Worm (Caenorhabditis elegans): ENCODE results near the gene acbp-7.

Gene acbp-7

ce11 chrIII:4870478-4870877 is 32.9 kb downstream of the acbp-7 start, which contains the start of gene gipc-1:
TSS of gene gipc-1 (plus strand) at chrIII:4870778.
- TF ChIP-seq tbx-11 (GFP tag; IDR thresholded peaks at IDR 0.05), result no peak
- TF ChIP-seq aly-1 (tag; optimal IDR thresholded peaks at IDR 0.05), result no peak
- TF ChIP-seq hnd-1 (tag; optimal IDR thresholded peaks at IDR 0.05), result no peak
- no peak for TF ChIP-seq scrt-1 (GFP tag; IDR thresholded peaks at IDR 0.05)
- no peak for TF ChIP-seq ceh-13 (GFP tag; optimal IDR thresholded peaks at IDR 0.05)
- TF ChIP-seq tbx-37 (GFP tag; conservative IDR thresholded peaks at IDR 0.05), result no peak
- no peak for TF ChIP-seq B0310.2 (tag; optimal IDR thresholded peaks at IDR 0.05)
- TF ChIP-seq ceh-36 (tag; optimal IDR thresholded peaks at IDR 0.05), result no peak

- TF ChIP-seq tbx-37 (GFP tag; conservative IDR thresholded peaks at IDR 0.05) (no peak), ama-1 (optimal IDR thresholded peaks at IDR 0.05) (no peak), sea-1 (GFP tag; conservative IDR thresholded peaks at IDR 0.05) (no peak), pes-1 (GFP tag; IDR thresholded peaks at IDR 0.05) (no peak), ceh-36 (tag; optimal IDR thresholded peaks at IDR 0.05) (no peak), hmg-4 (GFP tag; optimal IDR thresholded peaks at IDR 0.05) (no peak)
These were observed 35.9 kb downstream of the acbp-7 start for ce11 chrIII:4873395-4873794.

DNA sequence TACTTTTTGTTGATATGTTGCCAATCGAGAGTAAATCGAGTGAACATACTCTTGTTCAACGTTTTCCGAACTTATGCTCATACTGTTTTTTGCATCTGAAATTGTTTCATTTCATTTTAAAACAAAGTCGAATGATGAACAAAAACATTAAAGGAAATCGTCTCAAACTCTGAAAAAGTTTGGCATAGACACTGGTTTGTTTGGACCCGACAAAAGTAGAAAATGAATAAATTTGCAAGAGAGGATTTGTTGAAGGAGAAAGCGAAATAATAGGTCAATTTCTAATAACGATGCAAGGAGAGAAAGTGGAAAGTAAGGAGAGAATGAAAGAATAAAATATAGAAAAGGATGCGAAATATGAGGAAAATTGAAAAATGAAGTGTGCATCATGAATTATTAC is 37.1 kb downstream of the acbp-7 start, which contains the start of gene C35D10.12:
TSS of gene C35D10.12 (minus strand) at position 101 of the 400 bp plus-strand sequence.
- TF ChIP-seq B0310.2 (tag; optimal IDR thresholded peaks at IDR 0.05) (no peak), scrt-1 (GFP tag; IDR thresholded peaks at IDR 0.05) (no peak), aly-1 (tag; optimal IDR thresholded peaks at IDR 0.05) (no peak), ets-7 (tag; optimal IDR thresholded peaks at IDR 0.05) (no peak), pes-1 (GFP tag; IDR thresholded peaks at IDR 0.05) (no peak), flt-1 (GFP tag; IDR thresholded peaks at IDR 0.05) (no peak)

DNA sequence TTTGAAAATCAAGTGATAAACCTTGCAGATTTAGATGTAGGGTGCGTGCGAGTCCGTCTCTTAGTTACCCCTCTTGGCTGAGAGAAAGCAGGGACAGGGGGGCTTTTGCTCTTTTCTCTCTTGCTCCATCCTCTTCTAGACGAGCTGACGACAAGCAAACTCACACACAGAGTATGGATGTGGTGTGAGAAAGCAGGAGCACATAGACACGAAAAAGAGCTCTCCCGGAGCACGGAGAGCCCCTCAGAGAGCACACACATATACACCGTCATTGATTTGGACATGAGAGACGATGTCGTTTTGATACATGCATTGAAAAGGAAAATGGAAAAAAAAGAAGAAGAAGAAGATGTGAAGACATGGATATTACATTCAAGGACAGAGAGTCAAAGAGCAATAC is 38.1 kb downstream of the acbp-7 start:
- no peak for TF ChIP-seq ceh-13 (GFP tag; optimal IDR thresholded peaks at IDR 0.05)
- no peak for TF ChIP-seq B0310.2 (tag; optimal IDR thresholded peaks at IDR 0.05)
- no peak for TF ChIP-seq flt-1 (GFP tag; IDR thresholded peaks at IDR 0.05)
- no peak for TF ChIP-seq hnd-1 (tag; optimal IDR thresholded peaks at IDR 0.05)

ce11 chrIII:4878281-4878680 is 40.8 kb downstream of the acbp-7 start, which contains the start of the genes tost-1 and arx-6:
TSS of gene tost-1 (minus strand) at chrIII:4878311.
TSS of gene arx-6 (plus strand) at chrIII:4878658.
- peak; percentile 35 for TF ChIP-seq hmg-4 (GFP tag; optimal IDR thresholded peaks at IDR 0.05)
- TF ChIP-seq B0310.2 (tag; optimal IDR thresholded peaks at IDR 0.05), result no peak
- no peak for TF ChIP-seq F13C5.2 (tag; optimal IDR thresholded peaks at IDR 0.05)

- TF ChIP-seq hnd-1 (tag; optimal IDR thresholded peaks at IDR 0.05) (no peak), aly-1 (tag; optimal IDR thresholded peaks at IDR 0.05) (no peak), B0310.2 (tag; optimal IDR thresholded peaks at IDR 0.05) (no peak), sea-1 (GFP tag; conservative IDR thresholded peaks at IDR 0.05) (no peak), pes-1 (GFP tag; IDR thresholded peaks at IDR 0.05) (no peak), tra-4 (tag; optimal IDR thresholded peaks at IDR 0.05) (no peak), ets-7 (tag; optimal IDR thresholded peaks at IDR 0.05) (no peak), tbx-11 (GFP tag; IDR thresholded peaks at IDR 0.05) (no peak), scrt-1 (GFP tag; IDR thresholded peaks at IDR 0.05) (no peak), ceh-36 (tag; optimal IDR thresholded peaks at IDR 0.05) (no peak)
These were observed 41.9 kb downstream of the acbp-7 start, which contains the start of gene C35D10.1 for ce11 chrIII:4879445-4879844. TSS of gene C35D10.1 (plus strand) at chrIII:4879745.

ce11 chrIII:4881955-4882354 is 44.4 kb downstream of the acbp-7 start:
- TF ChIP-seq ama-1 (optimal IDR thresholded peaks at IDR 0.05) (no peak), flt-1 (GFP tag; IDR thresholded peaks at IDR 0.05) (no peak), F13C5.2 (tag; optimal IDR thresholded peaks at IDR 0.05) (no peak), B0310.2 (tag; optimal IDR thresholded peaks at IDR 0.05) (no peak), hmbx-1 (tag; optimal IDR thresholded peaks at IDR 0.05) (no peak)

ce11 chrIII:4883429-4883828 is 45.9 kb downstream of the acbp-7 start, which contains the start of gene clec-5:
TSS of gene clec-5 (minus strand) at chrIII:4883606.
- no peak for TF ChIP-seq hnd-1 (tag; optimal IDR thresholded peaks at IDR 0.05)
- no peak for TF ChIP-seq ama-1 (optimal IDR thresholded peaks at IDR 0.05)
- TF ChIP-seq flt-1 (GFP tag; IDR thresholded peaks at IDR 0.05), result no peak
- no peak for TF ChIP-seq tbx-37 (GFP tag; conservative IDR thresholded peaks at IDR 0.05)
- no peak for TF ChIP-seq ceh-13 (GFP tag; optimal IDR thresholded peaks at IDR 0.05)
- no peak for TF ChIP-seq ets-7 (tag; optimal IDR thresholded peaks at IDR 0.05)

DNA sequence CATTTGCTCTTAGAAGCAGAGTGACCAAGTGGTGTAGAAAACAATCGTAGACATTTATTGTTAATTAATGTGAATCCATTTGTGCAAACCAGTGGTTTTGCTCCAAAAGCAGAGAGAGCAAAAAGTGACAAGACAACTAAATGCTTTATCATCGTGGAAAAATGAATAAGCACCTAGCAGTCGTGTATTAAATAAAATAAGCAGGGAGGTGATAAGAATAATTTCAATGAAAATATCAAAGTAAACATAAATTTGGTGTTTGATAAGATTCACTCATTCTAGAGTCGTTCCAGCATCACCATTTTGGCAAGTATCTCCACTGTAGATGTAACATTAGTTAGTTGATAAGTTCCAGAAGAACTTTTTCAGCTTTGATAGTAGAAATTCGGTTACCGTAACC is 49.8 kb downstream of the acbp-7 start, which contains the start of gene clec-6:
TSS of gene clec-6 (minus strand) at position 154 of the 400 bp plus-strand sequence.
- TF ChIP-seq flt-1 (GFP tag; IDR thresholded peaks at IDR 0.05) (no peak), scrt-1 (GFP tag; IDR thresholded peaks at IDR 0.05) (no peak), tbx-11 (GFP tag; IDR thresholded peaks at IDR 0.05) (no peak), pes-1 (GFP tag; IDR thresholded peaks at IDR 0.05) (no peak), tra-4 (tag; optimal IDR thresholded peaks at IDR 0.05) (no peak), sea-1 (GFP tag; conservative IDR thresholded peaks at IDR 0.05) (no peak), hmg-4 (GFP tag; optimal IDR thresholded peaks at IDR 0.05) (no peak), ets-7 (tag; optimal IDR thresholded peaks at IDR 0.05) (no peak), hmbx-1 (tag; optimal IDR thresholded peaks at IDR 0.05) (no peak), aly-1 (tag; optimal IDR thresholded peaks at IDR 0.05) (no peak), ceh-13 (GFP tag; optimal IDR thresholded peaks at IDR 0.05) (no peak), B0310.2 (tag; optimal IDR thresholded peaks at IDR 0.05) (no peak), F13C5.2 (tag; optimal IDR thresholded peaks at IDR 0.05) (no peak)

Measured in whole organism, early embryonic.